Worm (Caenorhabditis elegans): ENCODE results near the gene M01H9.10.

ce11 chrIV:4447367-4447766, 32.6 kb downstream of the M01H9.10 start:
- TF ChIP-seq ztf-23 (GFP tag; IDR thresholded peaks at IDR 0.05) (no peak), cog-1 (tag; optimal IDR thresholded peaks at IDR 0.05) (no peak), klf-2 (GFP tag; conservative IDR thresholded peaks at IDR 0.05) (no peak)
